Worm (Caenorhabditis elegans): ENCODE data around the gene kel-3.

kel-3 gene

DNA sequence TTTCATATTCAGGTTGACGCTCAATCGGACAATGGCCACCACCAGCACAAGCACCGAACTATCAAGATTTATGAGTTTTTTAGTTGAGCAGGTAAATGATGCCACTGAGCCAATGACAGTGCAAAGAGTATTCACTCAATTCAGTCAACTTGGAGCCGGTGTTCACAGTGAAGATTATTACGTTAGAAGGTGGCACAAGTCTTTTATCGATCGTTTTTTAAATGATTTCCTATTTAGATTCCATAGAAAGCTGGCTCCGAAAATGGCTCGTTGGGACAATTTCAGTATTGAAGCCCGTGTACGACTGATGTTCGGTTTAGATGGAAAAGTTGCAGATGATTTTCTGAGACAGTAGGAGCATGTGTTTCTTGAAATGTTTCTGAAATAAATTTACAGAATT is 37.0 kb downstream of the kel-3 start, which contains the start of gene T28A8.5:
Gene T28A8.5 (plus strand): TSS at position 32 of the 400 bp plus-strand sequence.
- TF ChIP-seq unc-120 (tag; optimal IDR thresholded peaks at IDR 0.05; ENCODE audit: poor library complexity, severe bottlenecking) (no peak), elt-3 (tag; optimal IDR thresholded peaks at IDR 0.05) (no peak)

DNA sequence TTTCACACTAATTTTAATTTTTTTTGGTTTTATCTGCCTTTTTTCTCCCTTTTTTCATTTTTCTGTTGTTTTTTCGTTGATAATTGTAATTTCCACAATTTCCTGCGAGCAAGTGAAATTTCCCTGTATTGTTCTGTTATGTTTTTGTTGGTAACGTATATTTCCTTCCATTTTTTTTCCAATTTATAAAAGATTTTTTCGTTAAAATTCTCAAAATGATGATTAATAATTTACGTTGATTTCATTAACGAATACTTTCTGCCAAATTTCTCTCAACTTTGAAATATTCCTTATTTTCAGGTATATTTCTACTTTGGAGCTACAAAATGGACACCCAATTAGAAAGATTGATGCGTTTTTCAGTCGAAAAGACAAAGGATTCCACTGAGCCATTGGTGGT is 37.9 kb downstream of the kel-3 start, which contains the start of gene T28A8.8:
Gene T28A8.8 (plus strand): TSS at position 301 of the 400 bp plus-strand sequence.
- TF ChIP-seq nhr-76 (tag; optimal IDR thresholded peaks at IDR 0.05) (no peak), unc-62 (GFP tag; optimal IDR thresholded peaks at IDR 0.05) (no peak), nhr-237 (tag; optimal IDR thresholded peaks at IDR 0.05) (no peak), lin-32 (GFP tag; optimal IDR thresholded peaks at IDR 0.05) (no peak), lin-13 (tag; optimal IDR thresholded peaks at IDR 0.05) (no peak), unc-120 (tag; optimal IDR thresholded peaks at IDR 0.05; ENCODE audit: poor library complexity, severe bottlenecking) (no peak), ceh-43 (GFP tag; optimal IDR thresholded peaks at IDR 0.05) (no peak), zip-8 (tag; optimal IDR thresholded peaks at IDR 0.05) (no peak), unc-39 (tag; optimal IDR thresholded peaks at IDR 0.05) (no peak), drap-1 (GFP tag; optimal IDR thresholded peaks at IDR 0.05) (no peak)

ce11 chrIII:13503379-13503778 is 38.8 kb downstream of the kel-3 start, which contains the start of gene T28A8.4:
Gene T28A8.4, plus strand, starts transcription at chrIII:13503679.
- no peak for TF ChIP-seq nhr-237 (tag; optimal IDR thresholded peaks at IDR 0.05)
- TF ChIP-seq nhr-2 (tag; optimal IDR thresholded peaks at IDR 0.05) = no peak
- TF ChIP-seq drap-1 (GFP tag; optimal IDR thresholded peaks at IDR 0.05) = no peak
- TF ChIP-seq nhr-12 (tag; optimal IDR thresholded peaks at IDR 0.05) = no peak
- TF ChIP-seq unc-62 (GFP tag; optimal IDR thresholded peaks at IDR 0.05) = no peak
- no peak for TF ChIP-seq M03D4.4 (tag; optimal IDR thresholded peaks at IDR 0.05)
- no peak for TF ChIP-seq lsy-2 (tag; optimal IDR thresholded peaks at IDR 0.05)
- TF ChIP-seq bed-3 (GFP tag; optimal IDR thresholded peaks at IDR 0.05) = no peak
- no peak for TF ChIP-seq pha-4 (tag; optimal IDR thresholded peaks at IDR 0.05)
- no peak for TF ChIP-seq mab-5 (tag; optimal IDR thresholded peaks at IDR 0.05)
- TF ChIP-seq elt-1 (tag; optimal IDR thresholded peaks at IDR 0.05; ENCODE audit: borderline replicate concordance, insufficient read depth) = no peak
- TF ChIP-seq ztf-11 (tag; optimal IDR thresholded peaks at IDR 0.05) = no peak
- TF ChIP-seq ces-1 (GFP tag; optimal IDR thresholded peaks at IDR 0.05) = no peak
- TF ChIP-seq ceh-43 (GFP tag; optimal IDR thresholded peaks at IDR 0.05) = no peak
- TF ChIP-seq ceh-39 (tag; optimal IDR thresholded peaks at IDR 0.05) = no peak

DNA sequence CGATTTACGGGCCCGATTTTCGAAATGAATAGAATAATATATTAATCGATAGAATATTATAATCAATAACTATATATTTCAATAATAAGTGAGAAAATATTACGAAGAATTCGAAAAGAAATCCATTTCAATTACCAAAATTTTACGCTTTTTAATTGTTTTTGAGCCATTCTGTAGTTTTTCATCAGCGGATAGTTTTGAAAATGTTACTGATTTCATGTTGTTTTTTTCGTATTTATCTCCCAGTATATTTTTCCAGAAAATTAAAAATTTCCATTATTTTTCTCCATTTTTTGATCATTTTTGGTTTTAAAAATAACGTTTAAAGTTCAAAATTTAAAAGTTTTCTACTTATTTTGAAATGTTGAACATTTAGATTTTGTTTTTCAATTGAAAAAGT is 41.1 kb downstream of the kel-3 start, which contains the start of gene T28A8.3:
Gene T28A8.3 (plus strand): TSS at position 301 of the 400 bp plus-strand sequence.
- no peak for TF ChIP-seq nhr-12 (tag; optimal IDR thresholded peaks at IDR 0.05)
- no peak for TF ChIP-seq M03D4.4 (tag; optimal IDR thresholded peaks at IDR 0.05)
- no peak for TF ChIP-seq ztf-11 (tag; optimal IDR thresholded peaks at IDR 0.05)
- TF ChIP-seq drap-1 (GFP tag; optimal IDR thresholded peaks at IDR 0.05) = no peak
- no peak for TF ChIP-seq unc-39 (tag; optimal IDR thresholded peaks at IDR 0.05)
- TF ChIP-seq nhr-28 (tag; optimal IDR thresholded peaks at IDR 0.05) = no peak
- no peak for TF ChIP-seq pha-4 (tag; optimal IDR thresholded peaks at IDR 0.05)
- no peak for TF ChIP-seq mep-1 (tag; optimal IDR thresholded peaks at IDR 0.05)
- no peak for TF ChIP-seq ceh-83 (GFP tag; optimal IDR thresholded peaks at IDR 0.05)
- no peak for TF ChIP-seq cnd-1 (tag; optimal IDR thresholded peaks at IDR 0.05)
- no peak for TF ChIP-seq sptf-1 (tag; optimal IDR thresholded peaks at IDR 0.05)
- TF ChIP-seq zip-8 (tag; optimal IDR thresholded peaks at IDR 0.05) = no peak

DNA sequence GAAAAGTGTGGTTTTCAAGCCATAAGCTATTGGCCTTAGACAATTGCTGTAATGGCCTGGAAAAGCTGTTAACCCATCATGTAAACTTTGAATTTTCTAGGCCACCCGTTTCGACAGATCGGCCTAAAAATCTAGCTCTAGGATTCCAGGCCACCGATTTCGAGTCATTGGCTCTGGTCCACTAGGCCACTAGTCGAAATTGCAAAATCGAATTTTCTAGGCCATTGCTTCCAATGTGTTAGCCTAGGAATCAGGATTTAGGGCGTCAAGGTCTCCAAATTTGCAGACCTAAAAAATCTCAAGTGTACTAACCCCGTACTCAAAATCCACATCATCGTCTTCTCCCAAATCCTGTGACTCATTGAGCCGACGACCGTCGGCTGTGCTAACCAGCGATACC is 46.1 kb downstream of the kel-3 start:
- TF ChIP-seq nhr-2 (tag; optimal IDR thresholded peaks at IDR 0.05) = no peak
- TF ChIP-seq drap-1 (GFP tag; optimal IDR thresholded peaks at IDR 0.05) = no peak
- TF ChIP-seq ceh-39 (tag; optimal IDR thresholded peaks at IDR 0.05) = no peak
- no peak for TF ChIP-seq tbx-8 (GFP tag; optimal IDR thresholded peaks at IDR 0.05)
- no peak for TF ChIP-seq mls-2 (tag; optimal IDR thresholded peaks at IDR 0.05)
- TF ChIP-seq M03D4.4 (tag; optimal IDR thresholded peaks at IDR 0.05) = no peak
- no peak for TF ChIP-seq pha-4 (tag; optimal IDR thresholded peaks at IDR 0.05)
- TF ChIP-seq ham-2 (GFP tag; optimal IDR thresholded peaks at IDR 0.05) = no peak
- TF ChIP-seq nhr-237 (tag; optimal IDR thresholded peaks at IDR 0.05) = no peak
- TF ChIP-seq mep-1 (tag; optimal IDR thresholded peaks at IDR 0.05) = no peak
- no peak for TF ChIP-seq lsy-2 (tag; optimal IDR thresholded peaks at IDR 0.05)
- no peak for TF ChIP-seq bed-3 (GFP tag; optimal IDR thresholded peaks at IDR 0.05)
- TF ChIP-seq unc-120 (tag; optimal IDR thresholded peaks at IDR 0.05; ENCODE audit: poor library complexity, severe bottlenecking) = no peak
- TF ChIP-seq sem-2 (GFP tag; optimal IDR thresholded peaks at IDR 0.05) = no peak
- no peak for TF ChIP-seq ztf-11 (tag; optimal IDR thresholded peaks at IDR 0.05)
- TF ChIP-seq unc-62 (GFP tag; optimal IDR thresholded peaks at IDR 0.05) = no peak
- TF ChIP-seq nhr-28 (tag; optimal IDR thresholded peaks at IDR 0.05) = no peak

Data from whole organism, mixed stage, embryonic.